Fruit fly (Drosophila melanogaster) whole organism, embryonic: ENCODE data around the gene Fkbp59.

Experiments
- ATbp ChIP-seq: fragments of 200-800 bp; sonication (Bioruptor generic); optimal IDR thresholded peaks from 2 replicates; lab custom pipeline; 2017; ENCODE audit warnings: missing biosample characterization, mild to moderate bottlenecking, missing genetic modification characterization, missing genetic modification reagents
- B-H1 ChIP-seq: fragments of 200-800 bp; sonication (Bioruptor generic); IDR thresholded peaks from 3 replicates; pipeline ENCODE4 v1.3.6; 2022; ENCODE audit warnings: missing biosample characterization, missing genetic modification characterization
- Blimp-1 ChIP-seq: fragments of 200-800 bp; sonication (Bioruptor generic); optimal IDR thresholded peaks from 3 replicates; lab custom pipeline; 2018; ENCODE audit warnings: missing biosample characterization, missing genetic modification characterization, mild to moderate bottlenecking, moderate library complexity, missing genetic modification reagents
- CG10366 ChIP-seq: fragments of 200-800 bp; sonication (Bioruptor generic); IDR thresholded peaks from 2 replicates; pipeline ENCODE4 v1.3.6; 2022; ENCODE audit warnings: missing biosample characterization, missing genetic modification characterization
- CG13424 ChIP-seq: fragments of 200-800 bp; sonication (Bioruptor generic); optimal IDR thresholded peaks from 2 replicates; lab custom pipeline; 2019; ENCODE audit warnings: missing biosample characterization, mild to moderate bottlenecking, missing genetic modification characterization, moderate library complexity
- CG14710 ChIP-seq: fragments of 200-800 bp; sonication (Bioruptor generic); optimal IDR thresholded peaks from 3 replicates; lab custom pipeline; 2019; ENCODE audit warnings: missing biosample characterization, mild to moderate bottlenecking, missing genetic modification characterization, moderate library complexity
- CG15011 ChIP-seq: fragments of 200-800 bp; sonication (Bioruptor generic); optimal IDR thresholded peaks from 3 replicates; lab custom pipeline; 2018; ENCODE audit warnings: missing biosample characterization, mild to moderate bottlenecking, missing genetic modification characterization
- CG15696 ChIP-seq: fragments of 200-800 bp; sonication (Bioruptor generic); optimal IDR thresholded peaks from 2 replicates; lab custom pipeline; 2019; ENCODE audit warnings: missing biosample characterization, mild to moderate bottlenecking, missing genetic modification characterization, moderate library complexity
- CG16815 ChIP-seq: fragments of 200-800 bp; sonication (Bioruptor generic); optimal IDR thresholded peaks from 3 replicates; lab custom pipeline; 2017; ENCODE audit warnings: missing biosample characterization, mild to moderate bottlenecking, missing genetic modification characterization
- CG17186 ChIP-seq: fragments of 200-800 bp; sonication (Bioruptor generic); optimal IDR thresholded peaks from 3 replicates; lab custom pipeline; 2017; ENCODE audit warnings: missing biosample characterization, missing genetic modification reagents, missing genetic modification characterization
- CG17361 ChIP-seq: fragments of 200-800 bp; sonication (Bioruptor generic); IDR thresholded peaks from 3 replicates; pipeline ENCODE4 v1.3.6; 2022; ENCODE audit warnings: missing biosample characterization, missing genetic modification characterization
- CG2129 ChIP-seq: fragments of 200-800 bp; sonication (Bioruptor generic); IDR thresholded peaks from 2 replicates; pipeline ENCODE4 v1.3.6; 2022; ENCODE audit warnings: missing biosample characterization, missing genetic modification characterization; ENCODE audit not compliant: partially characterized antibody
- CG3281 ChIP-seq: fragments of 200-800 bp; sonication (Bioruptor generic); optimal IDR thresholded peaks from 3 replicates; lab custom pipeline; 2017; ENCODE audit warnings: missing biosample characterization, mild to moderate bottlenecking, missing genetic modification characterization
- CG3838 ChIP-seq: fragments of 200-800 bp; sonication (Bioruptor generic); optimal IDR thresholded peaks from 3 replicates; lab custom pipeline; 2016; ENCODE audit warnings: missing biosample characterization, missing genetic modification characterization
- CG4820 ChIP-seq: fragments of 200-800 bp; sonication (Bioruptor generic); optimal IDR thresholded peaks from 3 replicates; lab custom pipeline; 2016; ENCODE audit warnings: missing biosample characterization, missing genetic modification characterization
- CG6654 ChIP-seq: fragments of 200-800 bp; sonication (Bioruptor generic); optimal IDR thresholded peaks from 2 replicates; lab custom pipeline; 2017; ENCODE audit warnings: missing biosample characterization, mild to moderate bottlenecking, missing genetic modification characterization
- CG8290 ChIP-seq, 3 experiments: fragments of 200-800 bp; sonication (Bioruptor generic); optimal IDR thresholded peaks; 2 replicates each; lab custom pipeline; 2016 to 2019; ENCODE audit warnings: missing biosample characterization in 3 of 3, missing genetic modification characterization in 3 of 3, mild to moderate bottlenecking in 2 of 3, moderate library complexity in 1 of 3
- CG8765 ChIP-seq: fragments of 200-800 bp; sonication (Bioruptor generic); IDR thresholded peaks from 2 replicates; pipeline ENCODE4 v1.3.6; 2022; ENCODE audit warnings: missing biosample characterization, missing genetic modification characterization
- CG8924 ChIP-seq: fragments of 200-800 bp; optimal IDR thresholded peaks from 3 replicates; lab custom pipeline; 2019; ENCODE audit warnings: missing biosample characterization, mild to moderate bottlenecking, missing genetic modification characterization, moderate library complexity
- CG9932 ChIP-seq: fragments of 200-800 bp; sonication (Bioruptor generic); IDR thresholded peaks from 2 replicates; pipeline ENCODE4 v1.3.6; 2022; ENCODE audit warnings: missing biosample characterization, missing genetic modification characterization
- CTCF ChIP-seq: fragments of 200-800 bp; sonication (Bioruptor generic); optimal IDR thresholded peaks from 2 replicates; lab custom pipeline; 2017; ENCODE audit warnings: missing biosample characterization, mild to moderate bottlenecking, missing genetic modification characterization, moderate library complexity
- Dll ChIP-seq: fragments of 200-800 bp; sonication (Bioruptor generic); IDR thresholded peaks from 4 replicates; pipeline ENCODE4 v1.3.6; 2022; ENCODE audit warnings: missing biosample characterization, missing genetic modification characterization; ENCODE audit not compliant: partially characterized antibody
- Gsc ChIP-seq: fragments of 200-800 bp; sonication (Bioruptor generic); IDR thresholded peaks from 2 replicates; pipeline ENCODE4 v1.3.6; 2022; ENCODE audit warnings: missing biosample characterization, missing genetic modification characterization
- HLH54F ChIP-seq: fragments of 200-800 bp; sonication (Bioruptor generic); optimal IDR thresholded peaks from 3 replicates; lab custom pipeline; 2016; ENCODE audit warnings: missing biosample characterization, missing genetic modification characterization
- Hmx ChIP-seq: fragments of 200-800 bp; sonication (Bioruptor generic); optimal IDR thresholded peaks from 2 replicates; lab custom pipeline; 2016; ENCODE audit warnings: missing biosample characterization, missing genetic modification characterization
- Sox102F ChIP-seq: fragments of 200-800 bp; sonication (Bioruptor generic); optimal IDR thresholded peaks from 2 replicates; lab custom pipeline; 2018; ENCODE audit warnings: missing biosample characterization, mild to moderate bottlenecking, missing genetic modification characterization, moderate library complexity
- Tbp ChIP-seq: fragments of >200 bp; optimal IDR thresholded peaks from 2 replicates; lab custom pipeline; 2018; ENCODE audit warnings: missing biosample characterization, missing genetic modification characterization
- bbx ChIP-seq: fragments of 200-800 bp; sonication (Bioruptor generic); IDR thresholded peaks from 2 replicates; pipeline ENCODE4 v1.3.6; 2022; ENCODE audit warnings: missing biosample characterization, missing genetic modification characterization; ENCODE audit not compliant: partially characterized antibody
- bigmax ChIP-seq: fragments of 200-800 bp; sonication (Bioruptor generic); optimal IDR thresholded peaks from 2 replicates; lab custom pipeline; 2018; ENCODE audit warnings: missing biosample characterization, mild to moderate bottlenecking, missing genetic modification characterization
- chinmo ChIP-seq: fragments of 200-800 bp; sonication (Bioruptor generic); IDR thresholded peaks from 4 replicates; pipeline ENCODE4 v1.3.6; 2022; ENCODE audit warnings: missing biosample characterization, missing genetic modification characterization; ENCODE audit not compliant: partially characterized antibody
- chm ChIP-seq: fragments of 200-800 bp; sonication (Bioruptor generic); IDR thresholded peaks from 2 replicates; pipeline ENCODE4 v1.3.6; 2022; ENCODE audit warnings: missing biosample characterization, missing genetic modification characterization
- crol ChIP-seq: fragments of 200-800 bp; sonication (Bioruptor generic); IDR thresholded peaks from 2 replicates; pipeline ENCODE4 v1.3.6; 2022; ENCODE audit warnings: missing biosample characterization, missing genetic modification characterization
- dati ChIP-seq: fragments of 200-800 bp; sonication (Bioruptor generic); IDR thresholded peaks from 2 replicates; pipeline ENCODE4 v1.3.6; 2022; ENCODE audit warnings: missing biosample characterization, missing genetic modification characterization
- dmrt99B ChIP-seq: fragments of 200-800 bp; sonication (Bioruptor generic); optimal IDR thresholded peaks from 2 replicates; lab custom pipeline; 2018; ENCODE audit warnings: missing biosample characterization, mild to moderate bottlenecking, missing genetic modification characterization, moderate library complexity
- gsb ChIP-seq: fragments of 200-800 bp; sonication (Bioruptor generic); IDR thresholded peaks from 2 replicates; pipeline ENCODE4 v1.3.6; 2022; ENCODE audit warnings: missing biosample characterization, missing genetic modification characterization
- h ChIP-seq: fragments of >200 bp; optimal IDR thresholded peaks from 2 replicates; lab custom pipeline; 2017
- hkb ChIP-seq, 2 experiments: fragments of 200-800 bp in 1 of 2; fragments of >200 bp in 1 of 2; sonication (Bioruptor generic) in 1 of 2; IDR thresholded peaks in 1 of 2; optimal IDR thresholded peaks in 1 of 2; 2 replicates each; pipeline versions ENCODE4 v1.3.6 to Lab custom; 2017 to 2022; ENCODE audit warnings: missing biosample characterization in 1 of 2, missing genetic modification characterization in 1 of 2
- kah ChIP-seq: fragments of 200-800 bp; sonication (Bioruptor generic); optimal IDR thresholded peaks from 2 replicates; lab custom pipeline; 2018; ENCODE audit warnings: missing biosample characterization, mild to moderate bottlenecking, missing genetic modification characterization
- lola ChIP-seq, 3 experiments: fragments of >200 bp in 2 of 3; fragments of 200-800 bp in 1 of 3; sonication (Bioruptor generic) in 1 of 3; optimal IDR thresholded peaks; 2 replicates each; lab custom pipeline; 2017 to 2019; ENCODE audit warnings: missing biosample characterization in 3 of 3, missing genetic modification characterization in 3 of 3, mild to moderate bottlenecking in 1 of 3, moderate library complexity in 1 of 3
- nmo ChIP-seq: fragments of 200-800 bp; sonication (Bioruptor generic); optimal IDR thresholded peaks from 2 replicates; lab custom pipeline; 2018; ENCODE audit warnings: missing biosample characterization, mild to moderate bottlenecking, missing genetic modification characterization, moderate library complexity
- pb ChIP-seq: fragments of 200-800 bp; sonication (Bioruptor generic); optimal IDR thresholded peaks from 3 replicates; lab custom pipeline; 2016; ENCODE audit warnings: missing biosample characterization, missing genetic modification characterization
- sc ChIP-seq, 3 experiments: fragments of >200 bp in 2 of 3; fragments of 200-800 bp in 1 of 3; sonication (Bioruptor generic) in 1 of 3; optimal IDR thresholded peaks; 2 replicates in 2 of 3; 3 replicates in 1 of 3; lab custom pipeline; 2017; ENCODE audit warnings: mild to moderate bottlenecking in 1 of 3, missing biosample characterization in 1 of 3, missing genetic modification characterization in 1 of 3, missing genetic modification reagents in 1 of 3
- sens ChIP-seq: fragments of 200-800 bp; sonication (Bioruptor generic); peaks from one replicate; lab custom pipeline; 2016; ENCODE audit warnings: missing biosample characterization, missing genetic modification characterization
- slou ChIP-seq: fragments of 200-800 bp; sonication (Bioruptor generic); optimal IDR thresholded peaks from 3 replicates; lab custom pipeline; 2016; ENCODE audit warnings: missing biosample characterization, missing genetic modification characterization
- tll ChIP-seq, 2 experiments: fragments of 200-800 bp in 1 of 2; fragments of >200 bp in 1 of 2; sonication (Bioruptor generic) in 1 of 2; optimal IDR thresholded peaks; 2 replicates each; lab custom pipeline; 2017 to 2019; ENCODE audit warnings: missing biosample characterization in 2 of 2, missing genetic modification characterization in 2 of 2, mild to moderate bottlenecking in 1 of 2, moderate library complexity in 1 of 2
- tx ChIP-seq: fragments of 200-800 bp; sonication (Bioruptor generic); optimal IDR thresholded peaks from 2 replicates; lab custom pipeline; 2016; ENCODE audit warnings: missing biosample characterization, missing genetic modification characterization
- zf30C ChIP-seq: fragments of 200-800 bp; sonication (Bioruptor generic); optimal IDR thresholded peaks from 3 replicates; lab custom pipeline; 2018; ENCODE audit warnings: missing biosample characterization, mild to moderate bottlenecking, missing genetic modification characterization

Fkbp59 gene

dm6 chr2L:9915011-9915850, 27.4 kb downstream of the Fkbp59 start, which contains the start of gene yip2 (continued):
- no peak for TF ChIP-seq gsb
- no peak; the same call in 1 of the 2 replicates for TF ChIP-seq bbx (GFP tag; lab: Robert Waterston, UW)
- TF ChIP-seq CG15696 (tag; lab: Kevin White, UChicago), result no peak
- no peak for TF ChIP-seq hkb (optimal IDR thresholded peaks at IDR 0.05; lab: Kevin White, UChicago)
- TF ChIP-seq hkb (GFP tag; IDR thresholded peaks at IDR 0.05; lab: Robert Waterston, UW), result peak; percentile 76
- no peak for TF ChIP-seq CG17186 (GFP tag; lab: Kevin White, UChicago)
- no peak for TF ChIP-seq CG8765 (GFP tag; lab: Robert Waterston, UW)
- TF ChIP-seq sc (optimal IDR thresholded peaks at IDR 0.05; lab: Kevin White, UChicago), result no peak
- TF ChIP-seq sc (GFP tag; optimal IDR thresholded peaks at IDR 0.05; lab: Kevin White, UChicago), result no peak
- TF ChIP-seq zf30C (GFP tag; lab: Kevin White, UChicago), result peak; percentile 88
- TF ChIP-seq dati (GFP tag; lab: Robert Waterston, UW), result peak; percentile 40; the same call in 1 of the 2 replicates
- no peak for TF ChIP-seq pb (GFP tag; lab: Kevin White, UChicago)
- TF ChIP-seq lola (GFP tag; optimal IDR thresholded peaks at IDR 0.05; lab: Kevin White, UChicago), result no peak
- TF ChIP-seq Blimp-1 (GFP tag; lab: Kevin White, UChicago), result peak; percentile 42
- TF ChIP-seq HLH54F (GFP tag; lab: Kevin White, UChicago), result peak; percentile 34
- peak; percentile 44 for TF ChIP-seq ATbp (GFP tag; lab: Kevin White, UChicago)
- TF ChIP-seq h (lab: Kevin White, UChicago), result no peak
- peak; percentile 57 for TF ChIP-seq CG3281 (GFP tag; lab: Kevin White, UChicago)
- TF ChIP-seq CG9932 (GFP tag; lab: Robert Waterston, UW), result peak; percentile 71
- TF ChIP-seq CG2129 (GFP tag; lab: Robert Waterston, UW), result no peak
- no peak for TF ChIP-seq CG4820 (GFP tag; lab: Kevin White, UChicago)
- TF ChIP-seq Sox102F (GFP tag; lab: Kevin White, UChicago), result peak; percentile 74
- TF ChIP-seq chinmo (GFP tag; lab: Robert Waterston, UW), result peak; percentile 94
- no peak for TF ChIP-seq Gsc
- peak; percentile 68 for TF ChIP-seq CTCF (GFP tag; lab: Kevin White, UChicago)
- no peak for TF ChIP-seq tll (GFP tag; optimal IDR thresholded peaks at IDR 0.05; lab: Kevin White, UChicago)
- peak; percentile 64; the same call in 1 of the 2 replicates for TF ChIP-seq chm (GFP tag; lab: Robert Waterston, UW)
- TF ChIP-seq Tbp, result no peak
- peak; percentile 73 for TF ChIP-seq CG13424 (tag; lab: Kevin White, UChicago)
- peak; percentile 60 for TF ChIP-seq dmrt99B (tag; lab: Kevin White, UChicago)
- TF ChIP-seq sens, result peak; percentile 83
- TF ChIP-seq B-H1 (GFP tag; lab: Robert Waterston, UW), result no peak; the same call in 2 of the 3 replicates
- TF ChIP-seq CG15011 (GFP tag; lab: Kevin White, UChicago), result no peak
- TF ChIP-seq Dll (GFP tag; lab: Robert Waterston, UW), result 0 out of 4 replicates have a peak, but pooled peaks have one; percentile 33
- TF ChIP-seq CG14710 (tag; lab: Kevin White, UChicago), result no peak
- no peak for TF ChIP-seq slou
- no peak for TF ChIP-seq CG8290 (GFP tag; optimal IDR thresholded peaks at IDR 0.05; lab: Kevin White, UChicago)
- TF ChIP-seq CG8290 (tag; optimal IDR thresholded peaks at IDR 0.05; lab: Kevin White, UChicago), result peak in 1 of 2 experiments; percentile 86
- TF ChIP-seq kah, result peak; percentile 86
- no peak for TF ChIP-seq CG3838 (GFP tag; lab: Kevin White, UChicago)
- peak; percentile 65 for TF ChIP-seq CG10366 (GFP tag; lab: Robert Waterston, UW)
- TF ChIP-seq Hmx, result peak; percentile 26
- peak; percentile 34; the same call in 2 of the 3 replicates for TF ChIP-seq CG17361 (GFP tag; lab: Robert Waterston, UW)
- TF ChIP-seq CG8924, result peak; percentile 66
- peak; percentile 66 for TF ChIP-seq crol (GFP tag; lab: Robert Waterston, UW)
- TF ChIP-seq nmo (GFP tag; lab: Kevin White, UChicago), result peak; percentile 22
- TF ChIP-seq CG6654 (GFP tag; lab: Kevin White, UChicago), result no peak
- TF ChIP-seq tx (GFP tag; lab: Kevin White, UChicago), result peak; percentile 18
- TF ChIP-seq CG16815 (GFP tag; lab: Kevin White, UChicago), result no peak
- TF ChIP-seq bigmax (GFP tag; lab: Kevin White, UChicago), result no peak
